Fruit fly (Drosophila melanogaster) S2 (cell line): ENCODE data around the gene Cdc50.

Experiments used
- CG8478 ChIP-seq: fragments of >200 bp; optimal IDR thresholded peaks from 2 replicates; lab custom pipeline; 2018
- CTCF ChIP-seq, 2 experiments: fragments of >200 bp; optimal IDR thresholded peaks; 2 replicates each; lab custom pipeline; 2018

DNA sequence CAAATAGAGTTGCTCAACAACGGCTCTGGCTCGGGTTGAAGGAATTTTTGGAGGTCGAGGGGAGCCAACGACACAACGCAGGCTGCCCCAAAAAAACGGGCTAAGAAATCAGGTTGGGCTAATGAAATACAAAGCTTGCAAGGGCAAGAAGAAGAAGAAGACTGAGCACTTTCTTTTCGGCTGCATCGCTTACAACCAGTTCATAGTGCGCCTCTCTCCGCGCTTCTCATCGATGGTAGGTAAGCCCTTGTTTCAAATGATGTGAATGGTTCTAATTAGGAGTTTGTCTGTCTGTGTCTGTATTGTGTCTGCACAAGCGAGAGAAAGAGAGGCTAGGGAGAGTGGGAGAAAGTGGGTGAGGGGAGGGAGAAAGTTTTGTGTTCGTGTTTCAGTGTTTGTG, 15.5 kb upstream of the Cdc50 start:
- no peak for TF ChIP-seq CG8478 (lab: Kevin White, UChicago)
- no peak for TF ChIP-seq CTCF (optimal IDR thresholded peaks at IDR 0.05; lab: Kevin White, UChicago)
